Fruit fly (Drosophila melanogaster) whole organism, wandering third instar larva: ENCODE data around the gene CG12402.

Experiments used
- Abd-B ChIP-seq: fragments of >200 bp; optimal IDR thresholded peaks from 2 replicates; lab custom pipeline; 2017; ENCODE audit warnings: missing biosample characterization, missing genetic modification characterization
- Dif ChIP-seq: fragments of 200-275, 200-300 bp; sonication (Bioruptor generic); optimal IDR thresholded peaks from 2 replicates; lab custom pipeline; 2018; ENCODE audit warnings: missing biosample characterization, missing genetic modification characterization; ENCODE audit not compliant: partially characterized antibody
- brk ChIP-seq: fragments of 200-800 bp; sonication (Bioruptor generic); optimal IDR thresholded peaks from 2 replicates; lab custom pipeline; 2016; ENCODE audit warnings: missing biosample characterization, mild to moderate bottlenecking, missing genetic modification characterization
- ey ChIP-seq: fragments of 200-800 bp; sonication (Bioruptor generic); optimal IDR thresholded peaks from 2 replicates; lab custom pipeline; 2016; ENCODE audit warnings: missing biosample characterization, missing genetic modification characterization
- pan ChIP-seq: fragments of >200 bp; optimal IDR thresholded peaks from 2 replicates; lab custom pipeline; 2017
- psq ChIP-seq: fragments of 200-800 bp; sonication (Bioruptor generic); optimal IDR thresholded peaks from 3 replicates; lab custom pipeline; 2017; ENCODE audit warnings: missing biosample characterization, mild to moderate bottlenecking, missing genetic modification characterization, moderate library complexity
- usp ChIP-seq: fragments of >200 bp; optimal IDR thresholded peaks from 2 replicates; lab custom pipeline; 2017; ENCODE audit warnings: missing biosample characterization, missing genetic modification characterization

DNA sequence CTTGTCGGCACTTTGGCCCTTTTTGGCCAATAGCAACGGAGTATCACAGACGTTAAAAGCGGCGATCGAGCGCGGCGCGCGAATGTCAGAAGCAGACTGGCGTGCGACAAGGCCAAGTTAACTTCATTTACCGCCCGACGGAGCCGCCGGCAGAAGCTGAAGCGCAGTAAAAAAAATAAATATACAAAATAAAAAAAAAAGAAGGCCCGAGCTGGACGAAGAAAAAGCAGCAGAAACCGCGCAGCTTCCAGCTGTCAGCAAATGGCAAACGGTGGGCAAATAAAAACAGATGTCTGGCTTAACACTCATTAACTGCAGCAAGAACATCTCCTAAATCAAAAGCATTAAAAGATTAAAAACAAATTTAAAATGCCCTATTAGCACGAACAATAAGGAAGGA, 23.9 kb upstream of the CG12402 start, which contains the start of gene CG14356:
- no peak for TF ChIP-seq pan (lab: Kevin White, UChicago)
- TF ChIP-seq Abd-B: no peak
- no peak for TF ChIP-seq usp
- no peak for TF ChIP-seq ey (GFP tag; lab: Kevin White, UChicago)
- no peak for TF ChIP-seq brk (GFP tag; lab: Kevin White, UChicago)
- TF ChIP-seq Dif (GFP tag; lab: Kevin White, UChicago): no peak
- no peak for TF ChIP-seq psq (GFP tag; lab: Kevin White, UChicago)
